Worm (Caenorhabditis elegans) whole organism, L3 larva: ENCODE data around the gene lec-2.

Experiments
- R02D3.7 ChIP-seq: fragments of 150-350 bp; optimal IDR thresholded peaks from 2 replicates; lab custom pipeline; 2014; ENCODE audit warnings: missing biosample characterization, missing genetic modification characterization
- ZK546.5 ChIP-seq: sonication (generic microtip); optimal IDR thresholded peaks from 2 replicates; lab custom pipeline; 2017; ENCODE audit warnings: missing biosample characterization, missing genetic modification characterization
- aly-2 ChIP-seq: fragments of 150-350 bp; optimal IDR thresholded peaks from 2 replicates; lab custom pipeline; 2014; ENCODE audit warnings: missing biosample characterization, missing genetic modification characterization
- fos-1 ChIP-seq: fragments of 150-350 bp; optimal IDR thresholded peaks from 2 replicates; lab custom pipeline; 2014; ENCODE audit warnings: missing biosample characterization, missing genetic modification characterization
- lsy-12 ChIP-seq: sonication (generic microtip); optimal IDR thresholded peaks from 2 replicates; lab custom pipeline; 2016; ENCODE audit warnings: mild to moderate bottlenecking, missing genetic modification characterization, missing compliant biosample characterization
- nhr-12 ChIP-seq: fragments of 150-350 bp; optimal IDR thresholded peaks from 2 replicates; lab custom pipeline; 2014; ENCODE audit warnings: missing biosample characterization, missing genetic modification characterization
- pha-4 ChIP-seq: fragments of 150-350 bp; optimal IDR thresholded peaks from 2 replicates; lab custom pipeline; 2014; ENCODE audit warnings: missing biosample characterization, missing genetic modification reagents, missing genetic modification characterization
- unc-62 ChIP-seq: fragments of 150-350 bp; sonication (generic microtip); optimal IDR thresholded peaks from 4 replicates; lab custom pipeline; 2014; ENCODE audit warnings: missing biosample characterization, missing genetic modification reagents, missing genetic modification characterization

ce11 chrII:10019669-10020068, 3.7 kb upstream of the lec-2 start:
- no peak for TF ChIP-seq fos-1 (tag; lab: Kevin White, UChicago)
- TF ChIP-seq nhr-12 (tag; lab: Kevin White, UChicago) = no peak
- no peak for TF ChIP-seq aly-2 (tag; lab: Kevin White, UChicago)
- no peak for TF ChIP-seq ZK546.5
- TF ChIP-seq R02D3.7 = no peak
- TF ChIP-seq unc-62 (GFP tag; lab: Kevin White, UChicago) = no peak
- TF ChIP-seq pha-4 = peak; percentile 43
- TF ChIP-seq lsy-12 (tag; lab: Kevin White, UChicago) = no peak
